Worm (Caenorhabditis elegans) whole organism, young adult: Measurements from ENCODE around the gene clc-9.

Experiments
- B0336.3 ChIP-seq: fragments of 200-800 bp; sonication (Bioruptor generic); IDR thresholded peaks from 2 replicates; pipeline ENCODE4 v1.3.6; 2022; ENCODE audit warnings: missing genetic modification characterization, missing compliant biosample characterization
- C17E4.6 ChIP-seq: fragments of 200-800 bp; sonication (Bioruptor generic); IDR thresholded peaks from 2 replicates; pipeline ENCODE4 v1.3.6; 2022; ENCODE audit warnings: missing genetic modification reagents, missing genetic modification characterization, missing compliant biosample characterization
- D2030.7 ChIP-seq: fragments of 200-800 bp; sonication (Bioruptor generic); IDR thresholded peaks from 2 replicates; pipeline ENCODE4 v1.3.6; 2022; ENCODE audit warnings: missing genetic modification reagents, missing genetic modification characterization, missing compliant biosample characterization
- F10E7.11 ChIP-seq: sonication (generic microtip); optimal IDR thresholded peaks from 2 replicates; lab custom pipeline; 2017; ENCODE audit warnings: mild to moderate bottlenecking, missing genetic modification characterization, moderate library complexity, missing compliant biosample characterization
- F33H1.4 ChIP-seq: fragments of 200-800 bp; sonication (Bioruptor generic); IDR thresholded peaks from 2 replicates; pipeline ENCODE4 v1.3.6; 2022; ENCODE audit warnings: missing genetic modification reagents, missing genetic modification characterization, missing compliant biosample characterization
- F49E8.2 ChIP-seq: sonication (generic microtip); optimal IDR thresholded peaks from 3 replicates; lab custom pipeline; 2017; ENCODE audit warnings: missing genetic modification characterization, mild to moderate bottlenecking, missing compliant biosample characterization, antibody characterized with exemption, moderate library complexity; ENCODE audit not compliant: insufficient read depth
- F55B11.4 ChIP-seq: sonication (generic microtip); optimal IDR thresholded peaks from 2 replicates; lab custom pipeline; 2016; ENCODE audit warnings: missing compliant biosample characterization, missing genetic modification characterization, borderline replicate concordance; ENCODE audit not compliant: insufficient read depth
- F57C9.4 ChIP-seq: sonication (generic microtip); optimal IDR thresholded peaks from 2 replicates; lab custom pipeline; 2017; ENCODE audit warnings: mild to moderate bottlenecking, missing genetic modification characterization, missing compliant biosample characterization
- Y67H2A.10 ChIP-seq: fragments of 200-800 bp; sonication (Bioruptor generic); conservative IDR thresholded peaks from 2 replicates; pipeline ENCODE4 v1.3.6; 2022; ENCODE audit warnings: missing genetic modification reagents, missing genetic modification characterization, missing compliant biosample characterization
- ZK185.1 ChIP-seq: sonication (generic microtip); optimal IDR thresholded peaks from 2 replicates; lab custom pipeline; 2016; ENCODE audit warnings: mild to moderate bottlenecking, missing genetic modification characterization, missing compliant biosample characterization; ENCODE audit not compliant: poor library complexity, severe bottlenecking
- ama-1 ChIP-seq, 3 experiments: fragments of 150-350 bp in 1 of 3; sonication (generic microtip) in 2 of 3; optimal IDR thresholded peaks; 2 replicates each; lab custom pipeline; 2014 to 2018; ENCODE audit warnings: missing biosample characterization in 2 of 3, missing genetic modification characterization in 2 of 3, missing genetic modification reagents in 2 of 3
- aptf-3 ChIP-seq: fragments of 200-800 bp; sonication (Bioruptor generic); IDR thresholded peaks from 2 replicates; pipeline ENCODE4 v1.3.6; 2022; ENCODE audit warnings: missing genetic modification characterization, missing compliant biosample characterization
- atf-7 ChIP-seq: sonication (generic microtip); optimal IDR thresholded peaks from 2 replicates; lab custom pipeline; 2017; ENCODE audit warnings: mild to moderate bottlenecking, missing genetic modification characterization, missing compliant biosample characterization
- athp-1 ChIP-seq: sonication (generic microtip); optimal IDR thresholded peaks from 2 replicates; lab custom pipeline; 2017; ENCODE audit warnings: mild to moderate bottlenecking, missing genetic modification characterization, missing compliant biosample characterization
- attf-6 ChIP-seq: fragments of 200-800 bp; sonication (Bioruptor generic); IDR thresholded peaks from 2 replicates; pipeline ENCODE4 v1.3.6; 2022; ENCODE audit warnings: missing genetic modification reagents, missing genetic modification characterization, missing compliant biosample characterization
- bed-1 ChIP-seq: fragments of 200-800 bp; sonication (Bioruptor generic); IDR thresholded peaks from 2 replicates; pipeline ENCODE4 v1.3.6; 2022; ENCODE audit warnings: missing genetic modification reagents, missing genetic modification characterization, missing compliant biosample characterization
- ccch-3 ChIP-seq: fragments of 200-800 bp; sonication (Bioruptor generic); optimal IDR thresholded peaks from 2 replicates; lab custom pipeline; 2018; ENCODE audit warnings: mild to moderate bottlenecking, missing genetic modification characterization, missing compliant biosample characterization
- cebp-2 ChIP-seq: fragments of 200-800 bp; sonication (Bioruptor generic); IDR thresholded peaks from 2 replicates; pipeline ENCODE4 v1.3.6; 2022; ENCODE audit warnings: missing genetic modification characterization, missing compliant biosample characterization
- ceh-58 ChIP-seq: fragments of 200-800 bp; sonication (Bioruptor generic); IDR thresholded peaks from 2 replicates; pipeline ENCODE4 v1.3.6; 2022; ENCODE audit warnings: missing genetic modification characterization, missing compliant biosample characterization
- ceh-91 ChIP-seq: fragments of 200-800 bp; sonication (Bioruptor generic); IDR thresholded peaks from 2 replicates; pipeline ENCODE4 v1.3.6; 2022; ENCODE audit warnings: missing genetic modification reagents, missing genetic modification characterization, missing compliant biosample characterization
- dpl-1 ChIP-seq: fragments of 150-350 bp; optimal IDR thresholded peaks from 2 replicates; lab custom pipeline; 2014; ENCODE audit warnings: missing biosample characterization, missing genetic modification reagents, missing genetic modification characterization
- ekl-4 ChIP-seq: fragments of 200-800 bp; sonication (Bioruptor generic); IDR thresholded peaks from 2 replicates; pipeline ENCODE4 v1.3.6; 2022; ENCODE audit warnings: missing genetic modification reagents, missing genetic modification characterization, missing compliant biosample characterization
- fkh-3 ChIP-seq: sonication (generic microtip); optimal IDR thresholded peaks from 2 replicates; lab custom pipeline; 2016; ENCODE audit warnings: mild to moderate bottlenecking, missing genetic modification characterization, missing compliant biosample characterization
- him-1 ChIP-seq: sonication (generic microtip); optimal IDR thresholded peaks from 2 replicates; lab custom pipeline; 2016; ENCODE audit warnings: missing genotype, missing genetic modification reagents, missing genetic modification characterization, missing compliant biosample characterization
- hlh-26 ChIP-seq: fragments of 200-800 bp; sonication (Bioruptor generic); conservative IDR thresholded peaks from 2 replicates; pipeline ENCODE4 v1.3.6; 2022; ENCODE audit warnings: missing genetic modification reagents, missing genetic modification characterization, missing compliant biosample characterization
- hmg-1.2 ChIP-seq: fragments of 200-800 bp; sonication (Bioruptor generic); IDR thresholded peaks from 2 replicates; pipeline ENCODE4 v1.3.6; 2022; ENCODE audit warnings: missing genetic modification reagents, missing genetic modification characterization, missing compliant biosample characterization
- hsf-1 ChIP-seq: fragments of 200-800 bp; sonication (Bioruptor generic); IDR thresholded peaks from 2 replicates; pipeline ENCODE4 v1.3.6; 2022; ENCODE audit warnings: missing genetic modification reagents, missing genetic modification characterization, missing compliant biosample characterization
- lag-1 ChIP-seq: fragments of 200-800 bp; sonication (Bioruptor generic); IDR thresholded peaks from 2 replicates; pipeline ENCODE4 v1.3.6; 2022; ENCODE audit warnings: missing genetic modification reagents, missing genetic modification characterization, missing compliant biosample characterization
- lin-26 ChIP-seq: fragments of 200-800 bp; sonication (Bioruptor generic); IDR thresholded peaks from 2 replicates; pipeline ENCODE4 v1.3.6; 2022; ENCODE audit warnings: missing genetic modification reagents, missing genetic modification characterization, missing compliant biosample characterization
- lin-54 ChIP-seq: fragments of 200-800 bp; sonication (Bioruptor generic); optimal IDR thresholded peaks from 2 replicates; lab custom pipeline; 2018; ENCODE audit warnings: mild to moderate bottlenecking, missing genetic modification characterization, missing compliant biosample characterization
- lir-1 ChIP-seq: fragments of 200-800 bp; sonication (Bioruptor generic); conservative IDR thresholded peaks from 2 replicates; pipeline ENCODE4 v1.3.6; 2022; ENCODE audit warnings: missing genetic modification reagents, missing genetic modification characterization, missing compliant biosample characterization
- lsl-1 ChIP-seq: fragments of 200-800 bp; sonication (Bioruptor generic); optimal IDR thresholded peaks from 2 replicates; lab custom pipeline; 2018; ENCODE audit warnings: mild to moderate bottlenecking, missing genetic modification characterization, moderate library complexity, missing compliant biosample characterization
- madf-3 ChIP-seq: fragments of 200-800 bp; sonication (Bioruptor generic); IDR thresholded peaks from 2 replicates; pipeline ENCODE4 v1.3.6; 2022; ENCODE audit warnings: missing genetic modification reagents, missing genetic modification characterization, missing compliant biosample characterization
- madf-6 ChIP-seq: fragments of 200-800 bp; sonication (Bioruptor generic); IDR thresholded peaks from 2 replicates; pipeline ENCODE4 v1.3.6; 2022; ENCODE audit warnings: missing genetic modification reagents, missing genetic modification characterization, missing compliant biosample characterization
- madf-8 ChIP-seq: fragments of 200-800 bp; sonication (Bioruptor generic); conservative IDR thresholded peaks from 2 replicates; pipeline ENCODE4 v1.3.6; 2022; ENCODE audit warnings: missing genetic modification reagents, missing genetic modification characterization, missing compliant biosample characterization
- mcd-1 ChIP-seq: fragments of 200-800 bp; sonication (Bioruptor generic); IDR thresholded peaks from 2 replicates; pipeline ENCODE4 v1.3.6; 2022; ENCODE audit warnings: missing genetic modification reagents, missing genetic modification characterization, missing compliant biosample characterization
- nfyb-1 ChIP-seq: fragments of 200-800 bp; sonication (Bioruptor generic); IDR thresholded peaks from 2 replicates; pipeline ENCODE4 v1.3.6; 2022; ENCODE audit warnings: missing genetic modification reagents, missing genetic modification characterization, missing compliant biosample characterization
- nhr-80 ChIP-seq: sonication (generic microtip); optimal IDR thresholded peaks from 2 replicates; lab custom pipeline; 2016; ENCODE audit warnings: missing genetic modification characterization, missing compliant biosample characterization
- pbrm-1 ChIP-seq: fragments of 200-800 bp; sonication (Bioruptor generic); IDR thresholded peaks from 2 replicates; pipeline ENCODE4 v1.3.6; 2022; ENCODE audit warnings: missing genetic modification reagents, missing genetic modification characterization, missing compliant biosample characterization
- snpc-3.4 ChIP-seq: sonication (generic microtip); optimal IDR thresholded peaks from 2 replicates; lab custom pipeline; 2017; ENCODE audit warnings: missing genetic modification characterization, mild to moderate bottlenecking, missing compliant biosample characterization, antibody characterized with exemption, moderate library complexity, missing genotype, missing genetic modification reagents
- snpc-4 ChIP-seq, 5 experiments: fragments of 150-350 bp in 1 of 5; sonication (generic microtip) in 4 of 5; optimal IDR thresholded peaks; 2 replicates each; lab custom pipeline; 2014 to 2018; ENCODE audit warnings: missing genetic modification characterization in 5 of 5, missing biosample characterization in 3 of 5, antibody characterized with exemption in 2 of 5, mild to moderate bottlenecking in 2 of 5, missing compliant biosample characterization in 2 of 5, missing genotype in 2 of 5, moderate library complexity in 2 of 5, missing genetic modification reagents in 1 of 5
- tbx-9 ChIP-seq: sonication (generic microtip); optimal IDR thresholded peaks from 2 replicates; lab custom pipeline; 2016; ENCODE audit warnings: borderline replicate concordance, missing genetic modification characterization, inconsistent platforms, missing compliant biosample characterization
- tlf-1 ChIP-seq: fragments of 200-800 bp; sonication (Bioruptor generic); optimal IDR thresholded peaks from 2 replicates; lab custom pipeline; 2018; ENCODE audit warnings: mild to moderate bottlenecking, missing genetic modification characterization, missing compliant biosample characterization
- ztf-22 ChIP-seq: fragments of 200-800 bp; sonication (Bioruptor generic); optimal IDR thresholded peaks from 2 replicates; lab custom pipeline; 2018; ENCODE audit warnings: mild to moderate bottlenecking, missing genetic modification characterization, moderate library complexity, missing compliant biosample characterization
- ztf-3 ChIP-seq: fragments of 200-800 bp; sonication (Bioruptor generic); optimal IDR thresholded peaks from 2 replicates; lab custom pipeline; 2018; ENCODE audit warnings: mild to moderate bottlenecking, missing genetic modification characterization, missing compliant biosample characterization

The clc-9 gene

ce11 chrIV:11109771-11110170, 3.0 kb upstream of the clc-9 start, which contains the start of gene pigk-1 (continued):
- no peak for TF ChIP-seq F10E7.11 (tag; lab: Kevin White, UChicago)
- peak; percentile 30 for TF ChIP-seq ZK185.1
- peak; percentile 69; the same call in 1 of the 2 replicates for TF ChIP-seq bed-1 (GFP tag; lab: Robert Waterston, UW)
- TF ChIP-seq ztf-3 = no peak
- no peak for TF ChIP-seq lag-1
- peak; percentile 44 for TF ChIP-seq lsl-1 (GFP tag; lab: Kevin White, UChicago)
- peak; percentile 28 for TF ChIP-seq athp-1 (tag; lab: Kevin White, UChicago)
- TF ChIP-seq snpc-3.4 (tag; lab: Kevin White, UChicago) = peak; percentile 43
- TF ChIP-seq F57C9.4 (tag; lab: Kevin White, UChicago) = no peak
- peak; percentile 45 for TF ChIP-seq F33H1.4 (GFP tag; lab: Robert Waterston, UW)
- peak; percentile 73; the same call in 1 of the 2 replicates for TF ChIP-seq C17E4.6
- peak; percentile 48; the same call in 1 of the 2 replicates for TF ChIP-seq mcd-1
- no peak for TF ChIP-seq dpl-1 (GFP tag; lab: Kevin White, UChicago)
- TF ChIP-seq ceh-91 = no peak
- TF ChIP-seq ekl-4 = peak; percentile 57
- peak; percentile 69 for TF ChIP-seq F49E8.2 (tag; lab: Kevin White, UChicago)
- no peak for TF ChIP-seq lir-1 (GFP tag; lab: Robert Waterston, UW)
- no peak for TF ChIP-seq ama-1 (optimal IDR thresholded peaks at IDR 0.05; lab: Kevin White, UChicago)
- peak in 1 of 2 experiments; percentile 30 for TF ChIP-seq ama-1 (GFP tag; optimal IDR thresholded peaks at IDR 0.05; lab: Kevin White, UChicago)
- no peak for TF ChIP-seq fkh-3 (tag; lab: Kevin White, UChicago)
- TF ChIP-seq B0336.3 (GFP tag; lab: Robert Waterston, UW) = peak; percentile 88
- TF ChIP-seq ztf-22 (GFP tag; lab: Kevin White, UChicago) = no peak
- no peak for TF ChIP-seq him-1 (tag; lab: Kevin White, UChicago)
- TF ChIP-seq ccch-3 (GFP tag; lab: Kevin White, UChicago) = no peak
- no peak for TF ChIP-seq atf-7 (tag; lab: Kevin White, UChicago)
- TF ChIP-seq madf-6 (GFP tag; lab: Robert Waterston, UW) = peak; percentile 82
- no peak for TF ChIP-seq nhr-80 (tag; lab: Kevin White, UChicago)
- peak; percentile 37; the same call in 1 of the 2 replicates for TF ChIP-seq hmg-1.2 (GFP tag; lab: Robert Waterston, UW)
- peak; percentile 56 for TF ChIP-seq lin-54 (GFP tag; lab: Kevin White, UChicago)
- TF ChIP-seq hlh-26 (GFP tag; lab: Robert Waterston, UW) = no peak
- TF ChIP-seq hsf-1 (GFP tag; lab: Robert Waterston, UW) = peak; percentile 77
- TF ChIP-seq nfyb-1 = no peak; the same call in 1 of the 2 replicates
- peak; percentile 29 for TF ChIP-seq tlf-1 (GFP tag; lab: Kevin White, UChicago)
- peak; percentile 76 for TF ChIP-seq attf-6 (GFP tag; lab: Robert Waterston, UW)
- TF ChIP-seq lin-26 (GFP tag; lab: Robert Waterston, UW) = no peak
- TF ChIP-seq snpc-4 (GFP tag; optimal IDR thresholded peaks at IDR 0.05; lab: Kevin White, UChicago) = no peak
- peak in 2 of 4 experiments; percentile 10 to 41 for TF ChIP-seq snpc-4 (tag; optimal IDR thresholded peaks at IDR 0.05; lab: Kevin White, UChicago)
- TF ChIP-seq aptf-3 (GFP tag; lab: Robert Waterston, UW) = peak; percentile 17; the same call in 1 of the 2 replicates
- TF ChIP-seq tbx-9 (tag; lab: Kevin White, UChicago) = no peak
- TF ChIP-seq madf-8 (GFP tag; lab: Robert Waterston, UW) = peak; percentile 35; the same call in 1 of the 2 replicates
- TF ChIP-seq D2030.7 (GFP tag; lab: Robert Waterston, UW) = peak; percentile 38; the same call in 1 of the 2 replicates
- 0 out of 2 replicates have a peak, but pooled peaks have one; percentile 41 for TF ChIP-seq cebp-2 (GFP tag; lab: Robert Waterston, UW)
- TF ChIP-seq F55B11.4 (tag; lab: Kevin White, UChicago) = no peak
- no peak for TF ChIP-seq Y67H2A.10
- TF ChIP-seq madf-3 (GFP tag; lab: Robert Waterston, UW) = peak; percentile 81
- TF ChIP-seq pbrm-1 (GFP tag; lab: Robert Waterston, UW) = no peak
- TF ChIP-seq ceh-58 (GFP tag; lab: Robert Waterston, UW) = 0 out of 2 replicates have a peak, but pooled peaks have one; percentile 76
- TF ChIP-seq, all 124 proteins: peak for 36
